Fruit fly (Drosophila melanogaster): ENCODE results near the gene X11Lbeta.

X11Lbeta gene

dm6 chrX:10738151-10738430 lies 110.6 kb downstream of the X11Lbeta start:
- TF ChIP-seq Myc (optimal IDR thresholded peaks at IDR 0.05) (no peak), ttk (optimal IDR thresholded peaks at IDR 0.05) (no peak), h (optimal IDR thresholded peaks at IDR 0.05) (no peak)

- TF ChIP-seq psq (optimal IDR thresholded peaks at IDR 0.05), result no peak
- no peak for TF ChIP-seq Sin3A (optimal IDR thresholded peaks at IDR 0.05)
- no peak for TF ChIP-seq ttk (optimal IDR thresholded peaks at IDR 0.05)
- no peak for TF ChIP-seq h (optimal IDR thresholded peaks at IDR 0.05)
- TF ChIP-seq Myc (optimal IDR thresholded peaks at IDR 0.05), result no peak
- no peak for TF ChIP-seq insv (optimal IDR thresholded peaks at IDR 0.05)
Observed at dm6 chrX:10738835-10739371, 111.4 kb downstream of the X11Lbeta start.

dm6 chrX:10739614-10740436 lies 112.3 kb downstream of the X11Lbeta start:
- TF ChIP-seq ttk (optimal IDR thresholded peaks at IDR 0.05), result no peak
- no peak for TF ChIP-seq Sin3A (optimal IDR thresholded peaks at IDR 0.05)
- TF ChIP-seq psq (optimal IDR thresholded peaks at IDR 0.05), result no peak
- TF ChIP-seq insv (optimal IDR thresholded peaks at IDR 0.05), result no peak

dm6 chrX:10740953-10741500 lies 113.5 kb downstream of the X11Lbeta start:
- no peak for TF ChIP-seq insv (optimal IDR thresholded peaks at IDR 0.05)
- no peak for TF ChIP-seq h (optimal IDR thresholded peaks at IDR 0.05)
- no peak for TF ChIP-seq Sin3A (optimal IDR thresholded peaks at IDR 0.05)
- TF ChIP-seq Myc (optimal IDR thresholded peaks at IDR 0.05), result no peak
- no peak for TF ChIP-seq ttk (optimal IDR thresholded peaks at IDR 0.05)
- no peak for TF ChIP-seq psq (optimal IDR thresholded peaks at IDR 0.05)

- TF ChIP-seq psq (optimal IDR thresholded peaks at IDR 0.05) (peak; percentile 9), insv (optimal IDR thresholded peaks at IDR 0.05) (no peak)
Observed at dm6 chrX:10741754-10742577, 114.4 kb downstream of the X11Lbeta start.

- no peak for TF ChIP-seq Sin3A (optimal IDR thresholded peaks at IDR 0.05)
- no peak for TF ChIP-seq psq (optimal IDR thresholded peaks at IDR 0.05)
- no peak for TF ChIP-seq h (optimal IDR thresholded peaks at IDR 0.05)
- TF ChIP-seq insv (optimal IDR thresholded peaks at IDR 0.05), result no peak
- TF ChIP-seq ttk (optimal IDR thresholded peaks at IDR 0.05), result no peak
- no peak for TF ChIP-seq Myc (optimal IDR thresholded peaks at IDR 0.05)
Observed at dm6 chrX:10742578-10742976, 115.0 kb downstream of the X11Lbeta start.

dm6 chrX:10743825-10744224 lies 116.3 kb downstream of the X11Lbeta start:
- TF ChIP-seq ttk (optimal IDR thresholded peaks at IDR 0.05) (no peak), psq (optimal IDR thresholded peaks at IDR 0.05) (no peak), Myc (optimal IDR thresholded peaks at IDR 0.05) (no peak), insv (optimal IDR thresholded peaks at IDR 0.05) (no peak), h (optimal IDR thresholded peaks at IDR 0.05) (no peak), Sin3A (optimal IDR thresholded peaks at IDR 0.05) (no peak)

- TF ChIP-seq Myc (optimal IDR thresholded peaks at IDR 0.05) (no peak), psq (optimal IDR thresholded peaks at IDR 0.05) (no peak), insv (optimal IDR thresholded peaks at IDR 0.05) (no peak), h (optimal IDR thresholded peaks at IDR 0.05) (no peak), ttk (optimal IDR thresholded peaks at IDR 0.05) (no peak), Sin3A (optimal IDR thresholded peaks at IDR 0.05) (no peak)
Observed at dm6 chrX:10744315-10744767, 116.8 kb downstream of the X11Lbeta start, which contains the start of gene ras. Gene ras (plus strand): TSS chrX:10744502.

- peak; percentile 100 for TF ChIP-seq Sin3A (optimal IDR thresholded peaks at IDR 0.05)
- no peak for TF ChIP-seq Myc (optimal IDR thresholded peaks at IDR 0.05)
- no peak for TF ChIP-seq h (optimal IDR thresholded peaks at IDR 0.05)
- no peak for TF ChIP-seq psq (optimal IDR thresholded peaks at IDR 0.05)
- peak; percentile 3 for TF ChIP-seq insv (optimal IDR thresholded peaks at IDR 0.05)
- no peak for TF ChIP-seq ttk (optimal IDR thresholded peaks at IDR 0.05)
Observed at dm6 chrX:10744773-10745589, 117.4 kb downstream of the X11Lbeta start, which contains the start of gene stx. Gene stx (minus strand): TSS chrX:10744943.

dm6 chrX:10745590-10745953 lies 118.0 kb downstream of the X11Lbeta start:
- TF ChIP-seq h (optimal IDR thresholded peaks at IDR 0.05) (no peak), psq (optimal IDR thresholded peaks at IDR 0.05) (no peak), Sin3A (optimal IDR thresholded peaks at IDR 0.05) (no peak), ttk (optimal IDR thresholded peaks at IDR 0.05) (no peak), Myc (optimal IDR thresholded peaks at IDR 0.05) (no peak), insv (optimal IDR thresholded peaks at IDR 0.05) (no peak)

- TF ChIP-seq h (optimal IDR thresholded peaks at IDR 0.05), result no peak
- no peak for TF ChIP-seq Sin3A (optimal IDR thresholded peaks at IDR 0.05)
- TF ChIP-seq psq (optimal IDR thresholded peaks at IDR 0.05), result no peak
- TF ChIP-seq insv (optimal IDR thresholded peaks at IDR 0.05), result no peak
Observed at dm6 chrX:10748647-10749046, 121.1 kb downstream of the X11Lbeta start.

Data from Kc167 (cell line).